Fruit fly (Drosophila melanogaster) whole organism, wandering third instar larva: ENCODE data around the gene fbl.
A peak's percentile ranks its signal among the peaks of the same experiment; 100 is the strongest.

Experiments used
- Abd-B ChIP-seq: fragments of >200 bp; optimal IDR thresholded peaks from 2 replicates; lab custom pipeline; 2017; ENCODE audit warnings: missing biosample characterization, missing genetic modification characterization
- CG32264 ChIP-seq: fragments of 200-800 bp; sonication (Bioruptor generic); optimal IDR thresholded peaks from 2 replicates; lab custom pipeline; 2016; ENCODE audit warnings: missing biosample characterization, missing genetic modification characterization
- CG9705 ChIP-seq: fragments of 200-800 bp; sonication (Bioruptor generic); optimal IDR thresholded peaks from 2 replicates; lab custom pipeline; 2018; ENCODE audit warnings: missing biosample characterization, mild to moderate bottlenecking, missing genetic modification characterization
- CrebA ChIP-seq: fragments of 200-800 bp; sonication (Bioruptor generic); optimal IDR thresholded peaks from 2 replicates; lab custom pipeline; 2016; ENCODE audit warnings: missing biosample characterization, mild to moderate bottlenecking, missing genetic modification characterization, borderline replicate concordance
- Dfd ChIP-seq: fragments of >200 bp; optimal IDR thresholded peaks from 2 replicates; lab custom pipeline; 2017; ENCODE audit warnings: missing biosample characterization, missing genetic modification characterization
- Dif ChIP-seq: fragments of 200-275, 200-300 bp; sonication (Bioruptor generic); optimal IDR thresholded peaks from 2 replicates; lab custom pipeline; 2018; ENCODE audit warnings: missing biosample characterization, missing genetic modification characterization; ENCODE audit not compliant: partially characterized antibody
- HLH106 ChIP-seq: fragments of 200-800 bp; optimal IDR thresholded peaks from 3 replicates; lab custom pipeline; 2019; ENCODE audit warnings: missing biosample characterization, mild to moderate bottlenecking, missing genetic modification characterization, moderate library complexity
- Hnf4 ChIP-seq: fragments of 200-800 bp; sonication (Bioruptor generic); optimal IDR thresholded peaks from 2 replicates; lab custom pipeline; 2016; ENCODE audit warnings: missing biosample characterization, mild to moderate bottlenecking, missing genetic modification characterization
- Hr78 ChIP-seq: fragments of >200 bp; optimal IDR thresholded peaks from 2 replicates; lab custom pipeline; 2017; ENCODE audit warnings: missing biosample characterization, missing genetic modification characterization
- Hr83 ChIP-seq: fragments of 200-300 bp; sonication (Bioruptor generic); optimal IDR thresholded peaks from 2 replicates; lab custom pipeline; 2016; ENCODE audit warnings: missing biosample characterization, mild to moderate bottlenecking, missing genetic modification characterization, moderate library complexity; ENCODE audit not compliant: poor library complexity, severe bottlenecking
- Jra ChIP-seq: sonication (Bioruptor generic); optimal IDR thresholded peaks from 2 replicates; lab custom pipeline; 2016; ENCODE audit warnings: missing biosample characterization, missing genetic modification characterization
- Myc ChIP-seq: fragments of >200 bp; optimal IDR thresholded peaks from 2 replicates; lab custom pipeline; 2017
- N ChIP-seq: fragments of >200 bp; optimal IDR thresholded peaks from 2 replicates; lab custom pipeline; 2018; ENCODE audit warnings: missing biosample characterization, missing external identifiers, missing genetic modification characterization
- OdsH ChIP-seq: fragments of 200-800 bp; sonication (Bioruptor generic); optimal IDR thresholded peaks from 2 replicates; lab custom pipeline; 2016; ENCODE audit warnings: missing biosample characterization, mild to moderate bottlenecking, missing genetic modification characterization
- Rel ChIP-seq, 2 experiments: fragments of 200-800 bp; sonication (Bioruptor generic) in 1 of 2; optimal IDR thresholded peaks; 2 replicates in 1 of 2; 3 replicates in 1 of 2; lab custom pipeline; 2016 to 2019; ENCODE audit warnings: mild to moderate bottlenecking in 2 of 2, missing biosample characterization in 2 of 2, missing genetic modification characterization in 2 of 2, moderate library complexity in 1 of 2
- Sp1 ChIP-seq: fragments of 200-800 bp; sonication (Bioruptor generic); optimal IDR thresholded peaks from 3 replicates; lab custom pipeline; 2019; ENCODE audit warnings: missing biosample characterization, mild to moderate bottlenecking, missing genetic modification characterization, moderate library complexity
- Vsx2 ChIP-seq: fragments of 200-300, 225-300 bp; sonication (Bioruptor generic); optimal IDR thresholded peaks from 2 replicates; lab custom pipeline; 2018; ENCODE audit warnings: missing biosample characterization, missing genetic modification characterization; ENCODE audit not compliant: partially characterized antibody
- br ChIP-seq: fragments of 200-800 bp; sonication (Bioruptor generic); optimal IDR thresholded peaks from 2 replicates; lab custom pipeline; 2016; ENCODE audit warnings: missing biosample characterization, missing genetic modification characterization
- brk ChIP-seq: fragments of 200-800 bp; sonication (Bioruptor generic); optimal IDR thresholded peaks from 2 replicates; lab custom pipeline; 2016; ENCODE audit warnings: missing biosample characterization, mild to moderate bottlenecking, missing genetic modification characterization
- dl ChIP-seq, 2 experiments: fragments of 175-275, 200-275 bp in 1 of 2; fragments of 200-275 bp in 1 of 2; sonication (Bioruptor generic); optimal IDR thresholded peaks; lab custom pipeline; 2018; ENCODE audit warnings: mild to moderate bottlenecking in 2 of 2, missing biosample characterization in 2 of 2, missing genetic modification characterization in 2 of 2, moderate library complexity in 2 of 2; ENCODE audit not compliant: partially characterized antibody in 2 of 2, insufficient read depth in 1 of 2
- dmrt93B ChIP-seq: fragments of 200-800 bp; sonication (Bioruptor generic); optimal IDR thresholded peaks from 2 replicates; lab custom pipeline; 2018; ENCODE audit warnings: missing biosample characterization, mild to moderate bottlenecking, missing genetic modification characterization
- dsf ChIP-seq: sonication (Bioruptor generic); optimal IDR thresholded peaks from 2 replicates; lab custom pipeline; 2016; ENCODE audit warnings: missing biosample characterization, missing genetic modification characterization, borderline replicate concordance
- ey ChIP-seq: fragments of 200-800 bp; sonication (Bioruptor generic); optimal IDR thresholded peaks from 2 replicates; lab custom pipeline; 2016; ENCODE audit warnings: missing biosample characterization, missing genetic modification characterization
- foxo ChIP-seq, 2 experiments: fragments of 200-800 bp; sonication (Bioruptor generic); optimal IDR thresholded peaks; 2 replicates in 1 of 2; 3 replicates in 1 of 2; lab custom pipeline; 2016 to 2017; ENCODE audit warnings: missing biosample characterization in 2 of 2, missing genetic modification characterization in 2 of 2
- fru ChIP-seq: fragments of 200-800 bp; sonication (Bioruptor generic); optimal IDR thresholded peaks from 3 replicates; lab custom pipeline; 2016; ENCODE audit warnings: missing biosample characterization, mild to moderate bottlenecking, missing genetic modification characterization
- h ChIP-seq: fragments of 200-800 bp; sonication (Bioruptor generic); optimal IDR thresholded peaks from 3 replicates; lab custom pipeline; 2016; ENCODE audit warnings: missing biosample characterization, mild to moderate bottlenecking, missing genetic modification characterization
- lola ChIP-seq: fragments of >200 bp; optimal IDR thresholded peaks from 2 replicates; lab custom pipeline; 2017; ENCODE audit warnings: missing biosample characterization, missing genetic modification characterization
- pan ChIP-seq: fragments of >200 bp; optimal IDR thresholded peaks from 2 replicates; lab custom pipeline; 2017
- psq ChIP-seq: fragments of 200-800 bp; sonication (Bioruptor generic); optimal IDR thresholded peaks from 3 replicates; lab custom pipeline; 2017; ENCODE audit warnings: missing biosample characterization, mild to moderate bottlenecking, missing genetic modification characterization, moderate library complexity
- rgr ChIP-seq: fragments of 200-800 bp; sonication (Bioruptor generic); optimal IDR thresholded peaks from 3 replicates; lab custom pipeline; 2016; ENCODE audit warnings: missing biosample characterization, mild to moderate bottlenecking, missing genetic modification characterization
- sv ChIP-seq: fragments of 200-800 bp; sonication (Bioruptor generic); optimal IDR thresholded peaks from 3 replicates; lab custom pipeline; 2016; ENCODE audit warnings: missing biosample characterization, missing genetic modification characterization
- tai ChIP-seq: sonication (Bioruptor generic); optimal IDR thresholded peaks from 2 replicates; lab custom pipeline; 2016; ENCODE audit warnings: missing biosample characterization, missing genetic modification characterization
- usp ChIP-seq: fragments of >200 bp; optimal IDR thresholded peaks from 2 replicates; lab custom pipeline; 2017; ENCODE audit warnings: missing biosample characterization, missing genetic modification characterization
- woc ChIP-seq: sonication (Bioruptor generic); optimal IDR thresholded peaks from 2 replicates; lab custom pipeline; 2016; ENCODE audit warnings: missing biosample characterization, mild to moderate bottlenecking, missing genetic modification characterization

Gene fbl

DNA sequence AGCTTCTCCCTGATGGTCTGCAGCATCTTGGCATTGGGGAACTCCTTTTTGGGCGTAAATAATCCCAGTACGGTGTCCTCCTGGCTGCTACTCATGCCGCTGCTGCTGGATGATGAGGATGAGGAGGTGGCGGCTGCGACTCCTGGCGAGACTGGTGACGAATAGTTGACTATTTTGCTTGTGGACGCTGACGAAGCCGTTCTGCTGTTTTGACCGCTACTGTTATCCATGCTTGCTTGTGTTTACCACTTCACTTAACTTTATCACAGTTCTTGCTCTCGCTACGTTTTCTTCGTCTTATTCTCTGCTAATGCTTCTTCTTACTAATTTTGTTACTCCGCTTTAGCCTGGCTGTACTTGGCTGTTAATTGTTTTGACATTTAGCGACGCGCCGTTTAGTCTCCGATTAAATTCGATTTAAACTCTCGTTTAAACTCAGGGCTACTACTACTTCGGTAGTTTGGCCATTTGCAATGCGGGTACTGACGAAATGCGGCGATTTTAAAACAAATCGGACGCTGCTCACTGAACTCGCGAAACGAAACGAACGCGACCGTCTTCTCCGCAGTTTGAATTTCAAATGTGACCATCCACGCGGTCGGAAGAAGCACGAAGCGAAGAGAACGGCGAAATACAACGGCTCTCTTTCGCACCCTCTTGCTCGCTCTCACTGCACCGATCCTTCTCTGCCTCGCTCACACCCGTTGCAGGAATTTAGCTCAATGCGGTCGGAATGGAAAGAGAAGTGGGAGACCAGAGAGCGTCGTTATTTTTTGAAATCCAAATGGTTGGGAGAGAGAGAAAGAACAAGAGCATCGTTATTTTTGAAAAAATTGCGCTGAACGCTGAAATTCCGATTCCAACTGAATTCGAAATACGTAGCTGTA lies 17.0 kb downstream of the fbl start, which contains the start of gene trbl:
Gene trbl (minus strand): TSS at position 584 of the 887 bp plus-strand sequence.
- TF ChIP-seq foxo (GFP tag; optimal IDR thresholded peaks at IDR 0.05; lab: Kevin White, UChicago) (no peak), Hr78 (GFP tag; lab: Kevin White, UChicago) (no peak), CrebA (GFP tag; lab: Kevin White, UChicago) (no peak), dsf (GFP tag; lab: Kevin White, UChicago) (no peak), HLH106 (tag; lab: Kevin White, UChicago) (no peak), ey (GFP tag; lab: Kevin White, UChicago) (no peak), rgr (GFP tag; lab: Kevin White, UChicago) (peak; percentile 33), lola (GFP tag; lab: Kevin White, UChicago) (no peak), Sp1 (GFP tag; lab: Kevin White, UChicago) (peak; percentile 44), Hr83 (GFP tag; lab: Kevin White, UChicago) (peak; percentile 54), pan (no peak), Abd-B (GFP tag; lab: Kevin White, UChicago) (no peak), psq (GFP tag; lab: Kevin White, UChicago) (peak; percentile 99), fru (GFP tag; lab: Kevin White, UChicago) (peak; percentile 42), brk (GFP tag; lab: Kevin White, UChicago) (no peak), dl (GFP tag; optimal IDR thresholded peaks at IDR 0.05; lab: Kevin White, UChicago; ENCODE audit: insufficient read depth in 1 of 2, partially characterized antibody in 2 of 2) (peak; percentile 88 to 95), Dif (GFP tag; lab: Kevin White, UChicago) (peak; percentile 97), Dfd (no peak), Hnf4 (GFP tag; lab: Kevin White, UChicago) (no peak), usp (GFP tag; lab: Kevin White, UChicago) (no peak), Jra (no peak), CG9705 (GFP tag; lab: Kevin White, UChicago) (no peak), Myc (lab: Kevin White, UChicago) (no peak), Vsx2 (GFP tag; lab: Kevin White, UChicago) (peak; percentile 87), Rel (GFP tag; optimal IDR thresholded peaks at IDR 0.05; lab: Kevin White, UChicago) (no peak), Rel (tag; optimal IDR thresholded peaks at IDR 0.05; lab: Kevin White, UChicago) (peak; percentile 16)

DNA sequence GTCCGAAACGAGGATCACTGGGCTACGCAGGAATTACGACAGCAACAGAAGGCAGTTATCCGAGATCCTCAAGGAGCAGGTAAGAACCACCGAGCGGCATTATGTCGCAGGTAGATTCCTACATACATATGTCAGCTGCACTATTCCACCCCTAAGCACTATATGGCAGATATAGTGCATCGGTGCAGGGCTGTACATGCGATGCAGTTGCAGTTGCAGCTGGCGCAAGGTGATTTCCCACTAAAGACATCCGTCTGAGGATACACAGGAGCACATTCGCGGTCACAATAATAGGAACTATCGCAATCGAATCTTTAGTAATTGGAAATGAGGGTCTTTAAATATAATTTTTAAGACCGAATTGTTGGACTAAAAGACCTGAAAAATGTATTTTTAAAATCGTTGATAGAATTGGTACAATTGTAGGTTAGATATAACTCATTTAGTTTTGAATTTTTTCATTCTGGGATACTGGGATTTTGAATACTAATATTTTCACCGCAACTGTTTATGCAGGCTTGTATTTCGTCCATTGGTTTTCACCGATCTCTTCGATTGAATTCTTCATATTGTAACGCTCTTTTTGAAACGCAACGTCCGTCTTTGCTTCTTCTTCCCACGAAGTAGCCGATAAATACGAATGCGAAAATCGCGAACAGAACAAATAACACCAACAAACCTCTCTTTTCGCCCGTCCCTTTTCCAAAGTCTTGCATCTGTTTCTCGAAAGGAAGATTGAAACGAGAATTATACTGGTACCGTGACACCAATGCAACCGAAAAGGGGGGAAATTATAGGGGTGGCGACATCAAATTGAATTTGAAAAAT lies 18.6 kb downstream of the fbl start:
- peak; percentile 71 for TF ChIP-seq ey (GFP tag; lab: Kevin White, UChicago)
- TF ChIP-seq dl (GFP tag; optimal IDR thresholded peaks at IDR 0.05; lab: Kevin White, UChicago; ENCODE audit: insufficient read depth in 1 of 2, partially characterized antibody in 2 of 2), result no peak
- TF ChIP-seq Dif (GFP tag; lab: Kevin White, UChicago), result peak; percentile 9
- peak; percentile 93 for TF ChIP-seq psq (GFP tag; lab: Kevin White, UChicago)
- peak; percentile 58 for TF ChIP-seq Rel (GFP tag; optimal IDR thresholded peaks at IDR 0.05; lab: Kevin White, UChicago)
- TF ChIP-seq Rel (tag; optimal IDR thresholded peaks at IDR 0.05; lab: Kevin White, UChicago), result peak; percentile 50
- TF ChIP-seq rgr (GFP tag; lab: Kevin White, UChicago), result peak; percentile 51
- TF ChIP-seq HLH106 (tag; lab: Kevin White, UChicago), result peak; percentile 78
- TF ChIP-seq fru (GFP tag; lab: Kevin White, UChicago), result peak; percentile 60
- TF ChIP-seq tai (GFP tag; lab: Kevin White, UChicago), result peak; percentile 19
- TF ChIP-seq Sp1 (GFP tag; lab: Kevin White, UChicago), result peak; percentile 79
- peak; percentile 54 for TF ChIP-seq CG32264 (GFP tag; lab: Kevin White, UChicago)
- TF ChIP-seq dmrt93B, result peak; percentile 22
- no peak for TF ChIP-seq CrebA (GFP tag; lab: Kevin White, UChicago)
- peak; percentile 66 for TF ChIP-seq br (GFP tag; lab: Kevin White, UChicago)
- TF ChIP-seq Myc (lab: Kevin White, UChicago), result no peak
- peak in 1 of 2 experiments; percentile 61 for TF ChIP-seq foxo (GFP tag; optimal IDR thresholded peaks at IDR 0.05; lab: Kevin White, UChicago)
- peak; percentile 40 for TF ChIP-seq CG9705 (GFP tag; lab: Kevin White, UChicago)
- no peak for TF ChIP-seq sv (GFP tag; lab: Kevin White, UChicago)
- TF ChIP-seq Jra, result peak; percentile 55
- peak; percentile 49 for TF ChIP-seq brk (GFP tag; lab: Kevin White, UChicago)
- TF ChIP-seq OdsH (GFP tag; lab: Kevin White, UChicago), result peak; percentile 68
- TF ChIP-seq N (GFP tag; lab: Kevin White, UChicago), result no peak
- peak; percentile 75 for TF ChIP-seq h (GFP tag; lab: Kevin White, UChicago)
- TF ChIP-seq woc (GFP tag; lab: Kevin White, UChicago), result peak; percentile 44
- peak; percentile 52 for TF ChIP-seq Hnf4 (GFP tag; lab: Kevin White, UChicago)
- no peak for TF ChIP-seq Hr83 (GFP tag; lab: Kevin White, UChicago)
- TF ChIP-seq, all 38 proteins: peak for 20
